Worm (Caenorhabditis elegans): ENCODE data around the gene F13H10.5.

ce11 chrIV:10979689-10980088, 11.1 kb upstream of the F13H10.5 start:
- TF ChIP-seq aly-2 (tag; optimal IDR thresholded peaks at IDR 0.05), result no peak
- no peak for TF ChIP-seq nhr-25 (tag; optimal IDR thresholded peaks at IDR 0.05)
- no peak for TF ChIP-seq ceh-82 (tag; optimal IDR thresholded peaks at IDR 0.05)
- no peak for TF ChIP-seq ama-1 (optimal IDR thresholded peaks at IDR 0.05)
- no peak for TF ChIP-seq unc-39 (tag; optimal IDR thresholded peaks at IDR 0.05)

Data from whole organism, L2 larva.